Worm (Caenorhabditis elegans) whole organism, L4 larva: ENCODE results near the gene M05D6.2.

Experiments
- fkh-10 ChIP-seq: fragments of 150-350 bp; optimal IDR thresholded peaks from 2 replicates; lab custom pipeline; 2014; ENCODE audit warnings: missing biosample characterization, missing genetic modification reagents, missing genetic modification characterization
- gei-8 ChIP-seq: fragments of 200-800 bp; sonication (Bioruptor generic); optimal IDR thresholded peaks from 2 replicates; lab custom pipeline; 2018; ENCODE audit warnings: mild to moderate bottlenecking, missing genetic modification characterization, missing compliant biosample characterization
- zfp-2 ChIP-seq: sonication (generic microtip); optimal IDR thresholded peaks from 2 replicates; lab custom pipeline; 2016; ENCODE audit warnings: mild to moderate bottlenecking, missing genetic modification characterization, missing compliant biosample characterization

- no peak for TF ChIP-seq zfp-2 (tag; lab: Kevin White, UChicago)
- TF ChIP-seq fkh-10 (GFP tag; lab: Kevin White, UChicago) = no peak
- no peak for TF ChIP-seq gei-8 (GFP tag; lab: Kevin White, UChicago)
These were observed 26.4 kb downstream of the M05D6.2 start, which contains the start of gene M05D6.9 for ce11 chrII:8494228-8494717.
